Fruit fly (Drosophila melanogaster) Kc167 (cell line): ENCODE measurements around the gene CG7600.

ENCODE experiments used
- Sin3A ChIP-seq: fragments of >200 bp; optimal IDR thresholded peaks from 2 replicates; lab custom pipeline; 2018; ENCODE audit warnings: missing external identifiers
- h ChIP-seq: fragments of >200 bp; optimal IDR thresholded peaks from 3 replicates; lab custom pipeline; 2018; ENCODE audit warnings: missing external identifiers
- ttk ChIP-seq: sonication (Bioruptor generic); optimal IDR thresholded peaks from 2 replicates; lab custom pipeline; 2017; ENCODE audit warnings: missing external identifiers

- no peak for TF ChIP-seq Sin3A (lab: Kevin White, UChicago)
- TF ChIP-seq ttk, result no peak
- no peak for TF ChIP-seq h (lab: Kevin White, UChicago)
Measured at dm6 chr3L:11164899-11165298, 45.7 kb upstream of the CG7600 start, which contains the start of gene Alg10.
